Worm (Caenorhabditis elegans): Measurements from ENCODE around the gene K02E11.5.

The K02E11.5 gene

DNA sequence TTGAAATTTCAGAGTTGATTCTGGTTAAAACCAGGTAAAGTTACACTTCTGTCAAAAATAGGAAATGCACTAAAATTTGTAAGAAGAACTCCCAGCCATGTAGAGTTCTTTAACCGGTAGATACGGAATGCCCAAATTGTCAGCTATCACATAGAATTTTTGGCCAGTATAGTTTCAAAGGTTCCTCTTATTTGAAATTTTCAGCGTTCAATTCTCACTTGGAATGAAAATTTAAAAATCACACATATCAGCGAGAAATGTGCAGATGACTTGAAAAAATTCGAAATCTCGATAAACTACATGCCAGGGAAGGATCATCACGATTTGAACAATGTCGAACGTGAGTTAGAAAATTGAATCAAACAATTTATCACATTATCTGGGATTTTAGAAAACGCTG lies 44.4 kb downstream of the K02E11.5 start, which contains the start of gene F14D7.3:
Gene F14D7.3 (plus strand): TSS at position 301 of the 400 bp plus-strand sequence.
- TF ChIP-seq skn-1 (tag; optimal IDR thresholded peaks at IDR 0.05) = no peak
- no peak for TF ChIP-seq egl-5 (tag; optimal IDR thresholded peaks at IDR 0.05)
- no peak for TF ChIP-seq pqm-1 (tag; optimal IDR thresholded peaks at IDR 0.05)
- TF ChIP-seq nhr-25 (tag; optimal IDR thresholded peaks at IDR 0.05) = no peak
- no peak for TF ChIP-seq lin-15B (tag; optimal IDR thresholded peaks at IDR 0.05)
- no peak for TF ChIP-seq mml-1 (tag; optimal IDR thresholded peaks at IDR 0.05)
- no peak for TF ChIP-seq sea-2 (GFP tag; optimal IDR thresholded peaks at IDR 0.05)
- no peak for TF ChIP-seq eor-1 (tag; optimal IDR thresholded peaks at IDR 0.05)
- no peak for TF ChIP-seq ztf-11 (tag; optimal IDR thresholded peaks at IDR 0.05)
- TF ChIP-seq nfya-1 (tag; optimal IDR thresholded peaks at IDR 0.05; ENCODE audit: insufficient read depth) = no peak
- TF ChIP-seq fos-1 (tag; optimal IDR thresholded peaks at IDR 0.05) = no peak
- TF ChIP-seq aly-2 (tag; optimal IDR thresholded peaks at IDR 0.05) = no peak
- no peak for TF ChIP-seq elt-1 (tag; optimal IDR thresholded peaks at IDR 0.05)
- TF ChIP-seq unc-62 (GFP tag; optimal IDR thresholded peaks at IDR 0.05) = no peak
- no peak for TF ChIP-seq nhr-237 (tag; optimal IDR thresholded peaks at IDR 0.05)
- no peak for TF ChIP-seq ztf-4 (tag; optimal IDR thresholded peaks at IDR 0.05)
- TF ChIP-seq nhr-23 (tag; optimal IDR thresholded peaks at IDR 0.05) = no peak
- no peak for TF ChIP-seq daf-12 (tag; optimal IDR thresholded peaks at IDR 0.05)
- TF ChIP-seq nhr-43 (tag; optimal IDR thresholded peaks at IDR 0.05; ENCODE audit: poor library complexity, severe bottlenecking) = no peak
- TF ChIP-seq nhr-67 (tag; optimal IDR thresholded peaks at IDR 0.05) = no peak

ce11 chrV:14299569-14300064 lies 47.5 kb downstream of the K02E11.5 start, which contains the start of the genes spig-3 and F14D7.12:
spig-3 (minus strand) TSS chrV:14299669.
F14D7.12 (plus strand) TSS chrV:14300014.
- TF ChIP-seq ceh-28 (tag; optimal IDR thresholded peaks at IDR 0.05) (no peak), pha-4 (tag; optimal IDR thresholded peaks at IDR 0.05) (no peak), skn-1 (tag; optimal IDR thresholded peaks at IDR 0.05) (no peak), nhr-43 (tag; optimal IDR thresholded peaks at IDR 0.05; ENCODE audit: poor library complexity, severe bottlenecking) (no peak), ztf-4 (tag; optimal IDR thresholded peaks at IDR 0.05) (no peak), nhr-237 (tag; optimal IDR thresholded peaks at IDR 0.05) (no peak), daf-12 (tag; optimal IDR thresholded peaks at IDR 0.05) (no peak), mdl-1 (tag; optimal IDR thresholded peaks at IDR 0.05) (no peak), egl-27 (tag; optimal IDR thresholded peaks at IDR 0.05) (no peak), sea-2 (GFP tag; optimal IDR thresholded peaks at IDR 0.05) (no peak), ZK546.5 (tag; optimal IDR thresholded peaks at IDR 0.05) (no peak), lin-39 (tag; optimal IDR thresholded peaks at IDR 0.05) (no peak), nhr-77 (tag; optimal IDR thresholded peaks at IDR 0.05) (no peak), snpc-4 (tag; optimal IDR thresholded peaks at IDR 0.05) (no peak), ceh-16 (tag; optimal IDR thresholded peaks at IDR 0.05) (no peak), tbx-2 (tag; optimal IDR thresholded peaks at IDR 0.05) (no peak), hmg-11 (tag; optimal IDR thresholded peaks at IDR 0.05) (no peak), ztf-11 (tag; optimal IDR thresholded peaks at IDR 0.05) (no peak)

ce11 chrV:14301076-14301475 lies 49.0 kb downstream of the K02E11.5 start, which contains the start of gene F14D7.6:
F14D7.6 (plus strand) TSS chrV:14301413.
- TF ChIP-seq nhr-12 (tag; optimal IDR thresholded peaks at IDR 0.05) (no peak), ceh-82 (tag; optimal IDR thresholded peaks at IDR 0.05) (no peak), nhr-25 (tag; optimal IDR thresholded peaks at IDR 0.05) (no peak), unc-62 (GFP tag; optimal IDR thresholded peaks at IDR 0.05) (no peak), lin-15B (tag; optimal IDR thresholded peaks at IDR 0.05) (no peak), elt-1 (tag; optimal IDR thresholded peaks at IDR 0.05) (no peak), egl-27 (tag; optimal IDR thresholded peaks at IDR 0.05) (no peak), pqm-1 (tag; optimal IDR thresholded peaks at IDR 0.05) (peak; percentile 33), nhr-11 (tag; optimal IDR thresholded peaks at IDR 0.05) (no peak), jun-1 (tag; optimal IDR thresholded peaks at IDR 0.05) (no peak), elt-2 (tag; optimal IDR thresholded peaks at IDR 0.05) (peak; percentile 59)
